Fruit fly (Drosophila melanogaster) Kc167 (cell line): ENCODE measurements around the gene CG4911.

Source experiments
- Myc ChIP-seq: fragments of >200 bp; optimal IDR thresholded peaks from 2 replicates; lab custom pipeline; 2017; ENCODE audit warnings: missing external identifiers
- Sin3A ChIP-seq: fragments of >200 bp; optimal IDR thresholded peaks from 2 replicates; lab custom pipeline; 2018; ENCODE audit warnings: missing external identifiers
- h ChIP-seq: fragments of >200 bp; optimal IDR thresholded peaks from 3 replicates; lab custom pipeline; 2018; ENCODE audit warnings: missing external identifiers
- insv ChIP-seq: fragments of >200 bp; optimal IDR thresholded peaks from 3 replicates; lab custom pipeline; 2018; ENCODE audit warnings: missing external identifiers
- psq ChIP-seq: fragments of >200 bp; optimal IDR thresholded peaks from 2 replicates; lab custom pipeline; 2017; ENCODE audit warnings: missing external identifiers
- ttk ChIP-seq: sonication (Bioruptor generic); optimal IDR thresholded peaks from 2 replicates; lab custom pipeline; 2017; ENCODE audit warnings: missing external identifiers

- TF ChIP-seq psq (lab: Kevin White, UChicago) (no peak), h (lab: Kevin White, UChicago) (no peak), ttk (no peak), Myc (lab: Kevin White, UChicago) (no peak), insv (no peak), Sin3A (lab: Kevin White, UChicago) (no peak)
These were observed 15.0 kb downstream of the CG4911 start for dm6 chr3L:9057429-9058088.
